Fruit fly (Drosophila melanogaster): ENCODE measurements around the gene Sfp24Ba.

The Sfp24Ba gene

dm6 chr2L:3703260-3703659, 34.9 kb upstream of the Sfp24Ba start, which contains the start of gene CG2816 (continued):
- TF ChIP-seq CG11504 (tag; optimal IDR thresholded peaks at IDR 0.05) = peak; percentile 55
- no peak for TF ChIP-seq B-H1 (GFP tag; IDR thresholded peaks at IDR 0.05)
- peak; percentile 97 for TF ChIP-seq CG2120 (GFP tag; optimal IDR thresholded peaks at IDR 0.05)
- peak; percentile 65 for TF ChIP-seq Abd-B (GFP tag; optimal IDR thresholded peaks at IDR 0.05)
- TF ChIP-seq HHEX (GFP tag; optimal IDR thresholded peaks at IDR 0.05) = peak; percentile 35
- peak; percentile 69 for TF ChIP-seq ap (GFP tag; IDR thresholded peaks at IDR 0.05)
- TF ChIP-seq CG8924 (tag; optimal IDR thresholded peaks at IDR 0.05) = peak; percentile 64
- TF ChIP-seq bigmax (GFP tag; optimal IDR thresholded peaks at IDR 0.05) = no peak
- TF ChIP-seq dm (GFP tag; optimal IDR thresholded peaks at IDR 0.05) = no peak
- peak; percentile 14 for TF ChIP-seq Hey (tag; optimal IDR thresholded peaks at IDR 0.05)
- peak; percentile 55; the same call in 2 of the 3 replicates for TF ChIP-seq CG11695 (GFP tag; IDR thresholded peaks at IDR 0.05)
- TF ChIP-seq lilli (GFP tag; optimal IDR thresholded peaks at IDR 0.05) = peak; percentile 93
- peak; percentile 45 for TF ChIP-seq fd3F (GFP tag; optimal IDR thresholded peaks at IDR 0.05)
- TF ChIP-seq CG14710 (tag; optimal IDR thresholded peaks at IDR 0.05) = no peak
- peak in 1 of 2 experiments; percentile 28 for TF ChIP-seq eve (GFP tag; optimal IDR thresholded peaks at IDR 0.05)
- no peak for TF ChIP-seq CG6683 (GFP tag; optimal IDR thresholded peaks at IDR 0.05)
- no peak for TF ChIP-seq nerfin-2 (GFP tag; IDR thresholded peaks at IDR 0.05; ENCODE audit: partially characterized antibody)
- peak; percentile 89 for TF ChIP-seq CG3847 (GFP tag; IDR thresholded peaks at IDR 0.05)
- TF ChIP-seq CG14014 (GFP tag; IDR thresholded peaks at IDR 0.05) = peak; percentile 92
- TF ChIP-seq vvl (GFP tag; IDR thresholded peaks at IDR 0.05) = peak; percentile 87; the same call in 1 of the 2 replicates
- no peak for TF ChIP-seq insv (GFP tag; optimal IDR thresholded peaks at IDR 0.05)
- TF ChIP-seq Mrtf (GFP tag; IDR thresholded peaks at IDR 0.05) = peak; percentile 78; the same call in 2 of the 3 replicates
- TF ChIP-seq CG17385 (GFP tag; optimal IDR thresholded peaks at IDR 0.05) = peak; percentile 45
- TF ChIP-seq CHES-1-like (GFP tag; optimal IDR thresholded peaks at IDR 0.05) = peak; percentile 79
- TF ChIP-seq CG15269 (tag; optimal IDR thresholded peaks at IDR 0.05) = peak; percentile 79
- TF ChIP-seq gsb (GFP tag; IDR thresholded peaks at IDR 0.05) = 0 out of 2 replicates have a peak, but pooled peaks have one; percentile 17
- no peak for TF ChIP-seq ewg (GFP tag; optimal IDR thresholded peaks at IDR 0.05)
- TF ChIP-seq Oaz (GFP tag; IDR thresholded peaks at IDR 0.05) = peak; percentile 54; the same call in 1 of the 2 replicates
- peak; percentile 83 for TF ChIP-seq Dip3 (GFP tag; optimal IDR thresholded peaks at IDR 0.05)
- no peak for TF ChIP-seq CG7357 (GFP tag; IDR thresholded peaks at IDR 0.05)
- TF ChIP-seq CG14441 (GFP tag; IDR thresholded peaks at IDR 0.05) = peak; percentile 63; the same call in 1 of the 2 replicates
- TF ChIP-seq Lhr (GFP tag; optimal IDR thresholded peaks at IDR 0.05) = no peak
- TF ChIP-seq Nf-YA (GFP tag; IDR thresholded peaks at IDR 0.05) = no peak
- TF ChIP-seq Hand (GFP tag; optimal IDR thresholded peaks at IDR 0.05) = no peak
- TF ChIP-seq Tbp (GFP tag; optimal IDR thresholded peaks at IDR 0.05) = no peak
- TF ChIP-seq CG31388 (GFP tag; optimal IDR thresholded peaks at IDR 0.05) = no peak
- TF ChIP-seq zen2 (GFP tag; IDR thresholded peaks at IDR 0.05; ENCODE audit: partially characterized antibody) = no peak
- TF ChIP-seq pum (GFP tag; optimal IDR thresholded peaks at IDR 0.05) = peak; percentile 23
- no peak for TF ChIP-seq Jarid2 (GFP tag; optimal IDR thresholded peaks at IDR 0.05)
- TF ChIP-seq CG3726 (GFP tag; IDR thresholded peaks at IDR 0.05) = peak; percentile 64; the same call in 1 of the 3 replicates
- peak; percentile 9 for TF ChIP-seq CG3163 (GFP tag; optimal IDR thresholded peaks at IDR 0.05)
- TF ChIP-seq Fer2 (tag; optimal IDR thresholded peaks at IDR 0.05) = peak; percentile 36
- TF ChIP-seq grau (tag; optimal IDR thresholded peaks at IDR 0.05) = peak; percentile 58
- peak; percentile 6 for TF ChIP-seq fd96Cb (tag; optimal IDR thresholded peaks at IDR 0.05)
- peak; percentile 29 for TF ChIP-seq CG12155 (GFP tag; optimal IDR thresholded peaks at IDR 0.05)
- no peak for TF ChIP-seq CG8281 (tag; optimal IDR thresholded peaks at IDR 0.05)
- peak; percentile 42 for TF ChIP-seq CG12942 (GFP tag; optimal IDR thresholded peaks at IDR 0.05)
- peak; percentile 37 for TF ChIP-seq CG13424 (tag; optimal IDR thresholded peaks at IDR 0.05)
- TF ChIP-seq Gug (GFP tag; IDR thresholded peaks at IDR 0.05) = peak; percentile 54; the same call in 2 of the 4 replicates
- TF ChIP-seq hth (optimal IDR thresholded peaks at IDR 0.05) = no peak
- no peak for TF ChIP-seq Nf-YC (tag; optimal IDR thresholded peaks at IDR 0.05)
